Worm (Caenorhabditis elegans) whole organism, midembryonic: ENCODE data around the gene srz-78.

ENCODE experiments used
- T22C8.4 ChIP-seq: fragments of 200-800 bp; sonication (Bioruptor generic); IDR thresholded peaks from 2 replicates; pipeline ENCODE4 v1.3.6; 2022; ENCODE audit warnings: missing genetic modification characterization, missing compliant biosample characterization
- cog-1 ChIP-seq: sonication (generic microtip); optimal IDR thresholded peaks from 2 replicates; lab custom pipeline; 2016; ENCODE audit warnings: missing genetic modification characterization, missing compliant biosample characterization
- flt-1 ChIP-seq: fragments of 200-800 bp; sonication (Bioruptor generic); IDR thresholded peaks from 2 replicates; pipeline ENCODE4 v1.3.6; 2022; ENCODE audit warnings: missing genetic modification characterization, missing compliant biosample characterization
- klf-2 ChIP-seq: fragments of 200-800 bp; sonication (Bioruptor generic); conservative IDR thresholded peaks from 2 replicates; pipeline ENCODE4 v1.3.6; 2022; ENCODE audit warnings: missing genetic modification reagents, missing genetic modification characterization, missing compliant biosample characterization
- med-1 ChIP-seq: sonication (generic microtip); optimal IDR thresholded peaks from 2 replicates; lab custom pipeline; 2017; ENCODE audit warnings: missing genetic modification characterization, mild to moderate bottlenecking, missing compliant biosample characterization, antibody characterized with exemption, missing genetic modification reagents; ENCODE audit not compliant: insufficient read depth
- ref-1 ChIP-seq: fragments of 200-800 bp; sonication (Bioruptor generic); conservative IDR thresholded peaks from 2 replicates; pipeline ENCODE4 v1.3.6; 2022; ENCODE audit warnings: missing genetic modification reagents, missing genetic modification characterization, missing compliant biosample characterization
- tab-1 ChIP-seq: fragments of 200-800 bp; sonication (Bioruptor generic); IDR thresholded peaks from 2 replicates; pipeline ENCODE4 v1.3.6; 2022; ENCODE audit warnings: missing genetic modification characterization, missing compliant biosample characterization
- ztf-23 ChIP-seq: fragments of 200-800 bp; sonication (Bioruptor generic); IDR thresholded peaks from 2 replicates; pipeline ENCODE4 v1.3.6; 2022; ENCODE audit warnings: missing genetic modification reagents, missing genetic modification characterization, missing compliant biosample characterization
- ztf-29 ChIP-seq: fragments of 200-800 bp; sonication (Bioruptor generic); IDR thresholded peaks from 2 replicates; pipeline ENCODE4 v1.3.6; 2022; ENCODE audit warnings: missing genetic modification reagents, missing genetic modification characterization, missing compliant biosample characterization

Gene srz-78

DNA sequence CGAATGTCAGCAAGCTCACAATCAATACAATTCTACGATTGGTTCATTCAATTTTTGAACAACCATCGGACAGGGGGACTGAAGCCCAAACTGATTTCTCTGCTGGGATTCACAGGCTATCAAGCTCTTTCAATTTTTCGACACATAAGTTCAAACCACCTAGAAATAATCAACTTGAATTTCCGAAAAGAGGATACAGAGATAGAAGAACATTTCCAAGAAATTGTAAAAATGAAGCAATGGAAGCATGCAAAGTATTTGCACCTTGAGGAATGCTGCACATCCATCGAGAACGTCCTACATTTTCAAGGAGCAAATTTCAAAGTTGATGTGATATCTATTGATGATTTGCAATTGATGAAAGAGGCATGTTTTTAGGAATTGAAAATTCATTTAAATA, 23.8 kb upstream of the srz-78 start:
- TF ChIP-seq ztf-23 (GFP tag; lab: Robert Waterston, UW) (no peak), cog-1 (no peak), T22C8.4 (GFP tag; lab: Robert Waterston, UW) (no peak), klf-2 (no peak), flt-1 (GFP tag; lab: Robert Waterston, UW) (no peak), ztf-29 (GFP tag; lab: Robert Waterston, UW) (no peak), ref-1 (no peak), tab-1 (no peak)

DNA sequence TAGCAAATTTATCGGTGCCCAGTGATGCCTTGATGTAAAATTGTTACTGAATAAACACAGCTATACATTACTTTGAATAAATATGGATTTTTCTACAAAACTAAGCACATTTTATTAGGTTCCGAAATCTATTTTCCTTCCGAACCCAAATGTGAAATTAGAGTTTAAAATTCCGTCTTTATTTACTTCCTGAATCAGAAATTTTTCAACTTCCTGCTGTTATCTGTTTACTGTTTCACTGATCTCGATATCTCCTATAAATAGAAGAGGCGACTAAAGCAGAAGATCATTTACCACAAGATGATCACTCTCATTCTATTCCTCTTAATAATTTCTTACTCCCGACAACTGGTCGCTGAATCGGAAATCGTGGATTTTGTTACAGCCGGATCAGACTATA, 21.8 kb upstream of the srz-78 start, which contains the start of gene F58E2.2:
F58E2.2 (plus strand) TSS at position 301 of the 400 bp plus-strand sequence.
- TF ChIP-seq ztf-23 (GFP tag; lab: Robert Waterston, UW) (no peak), cog-1 (no peak), med-1 (GFP tag; lab: Kevin White, UChicago) (no peak), ztf-29 (GFP tag; lab: Robert Waterston, UW) (no peak), tab-1 (no peak), klf-2 (no peak), T22C8.4 (GFP tag; lab: Robert Waterston, UW) (no peak), flt-1 (GFP tag; lab: Robert Waterston, UW) (no peak), ref-1 (no peak)

DNA sequence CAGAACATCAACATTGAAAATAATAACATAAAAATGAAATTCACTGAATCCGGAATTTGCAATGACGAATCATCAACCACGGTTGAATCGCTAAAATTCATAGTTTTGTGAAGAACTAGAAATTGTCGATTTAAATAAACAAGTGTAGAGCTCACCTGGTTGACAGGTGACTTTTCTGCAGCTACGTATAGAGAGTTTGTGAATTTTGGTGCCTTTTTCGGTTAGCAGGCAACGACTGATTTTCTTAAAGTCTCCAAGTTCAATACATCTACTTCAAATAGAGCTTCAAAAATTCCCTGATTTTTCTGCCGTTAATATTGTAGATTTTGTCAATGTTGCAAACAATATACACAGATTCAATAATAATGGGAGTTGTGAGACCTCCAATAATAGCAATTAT, 14.5 kb upstream of the srz-78 start, which contains the start of gene srz-69:
srz-69 (minus strand) TSS at position 101 of the 400 bp plus-strand sequence.
- TF ChIP-seq tab-1: no peak
- no peak for TF ChIP-seq ztf-29 (GFP tag; lab: Robert Waterston, UW)
- TF ChIP-seq T22C8.4 (GFP tag; lab: Robert Waterston, UW): no peak
- TF ChIP-seq ztf-23 (GFP tag; lab: Robert Waterston, UW): no peak
- TF ChIP-seq cog-1: no peak
- TF ChIP-seq ref-1: no peak
- no peak for TF ChIP-seq flt-1 (GFP tag; lab: Robert Waterston, UW)

ce11 chrIV:3478911-3479385, 12.6 kb upstream of the srz-78 start, which contains the start of the genes srz-70 and C09G12.5:
Gene srz-70, minus strand, starts transcription at chrIV:3479011.
Gene C09G12.5, plus strand, starts transcription at chrIV:3479335.
- TF ChIP-seq ztf-23 (GFP tag; lab: Robert Waterston, UW): no peak
- no peak for TF ChIP-seq klf-2
- TF ChIP-seq cog-1: no peak
- no peak for TF ChIP-seq tab-1
- no peak for TF ChIP-seq med-1 (GFP tag; lab: Kevin White, UChicago)
- no peak for TF ChIP-seq T22C8.4 (GFP tag; lab: Robert Waterston, UW)

- TF ChIP-seq cog-1: no peak
- TF ChIP-seq T22C8.4 (GFP tag; lab: Robert Waterston, UW): no peak
- no peak for TF ChIP-seq klf-2
- TF ChIP-seq tab-1: no peak
- TF ChIP-seq ztf-23 (GFP tag; lab: Robert Waterston, UW): no peak
Observed at ce11 chrIV:3481760-3482159, 9.8 kb upstream of the srz-78 start, which contains the start of gene srz-37. Gene srz-37, minus strand, starts transcription at chrIV:3481860.

- TF ChIP-seq flt-1 (GFP tag; lab: Robert Waterston, UW) (no peak), ztf-23 (GFP tag; lab: Robert Waterston, UW) (0 out of 2 replicates have a peak, but pooled peaks have one; percentile 24)
Observed at ce11 chrIV:3482195-3482959, 9.2 kb upstream of the srz-78 start, which contains the start of gene srz-82. Gene srz-82, plus strand, starts transcription at chrIV:3482895.

ce11 chrIV:3493310-3493709, 1.7 kb downstream of the srz-78 start, which contains the start of gene srz-79:
Gene srz-79, plus strand, starts transcription at chrIV:3493610.
- TF ChIP-seq tab-1 (no peak), T22C8.4 (GFP tag; lab: Robert Waterston, UW) (no peak), flt-1 (GFP tag; lab: Robert Waterston, UW) (no peak), ztf-23 (GFP tag; lab: Robert Waterston, UW) (no peak), klf-2 (no peak), ztf-29 (GFP tag; lab: Robert Waterston, UW) (no peak)

ce11 chrIV:3496358-3496757, 4.8 kb downstream of the srz-78 start, which contains the start of gene C09G12.17:
Gene C09G12.17, minus strand, starts transcription at chrIV:3496458.
- TF ChIP-seq klf-2: no peak

DNA sequence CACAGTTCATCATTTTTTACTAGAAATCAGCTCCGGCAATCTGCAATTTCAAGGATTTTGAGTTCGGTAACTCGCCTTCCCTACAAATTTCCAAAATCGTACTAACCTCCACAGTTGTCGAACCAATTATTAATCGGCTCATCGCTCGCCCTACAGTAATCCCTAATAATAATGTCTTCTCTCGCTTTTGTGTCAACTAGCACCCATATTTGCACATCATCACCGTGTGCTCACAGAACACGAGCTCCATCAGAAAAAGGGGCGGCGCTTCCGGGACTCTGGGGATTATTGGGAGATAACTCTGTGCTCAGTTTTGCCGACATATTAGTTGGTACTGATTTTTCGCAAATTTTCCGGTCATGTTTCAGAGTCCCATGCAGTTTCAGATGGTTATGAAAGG, 6.3 kb downstream of the srz-78 start, which contains the start of gene ceh-53:
ceh-53 (plus strand) TSS at position 301 of the 400 bp plus-strand sequence.
- TF ChIP-seq ref-1: no peak
- TF ChIP-seq flt-1 (GFP tag; lab: Robert Waterston, UW): no peak
- TF ChIP-seq tab-1: no peak
- no peak for TF ChIP-seq ztf-23 (GFP tag; lab: Robert Waterston, UW)
- TF ChIP-seq T22C8.4 (GFP tag; lab: Robert Waterston, UW): no peak

DNA sequence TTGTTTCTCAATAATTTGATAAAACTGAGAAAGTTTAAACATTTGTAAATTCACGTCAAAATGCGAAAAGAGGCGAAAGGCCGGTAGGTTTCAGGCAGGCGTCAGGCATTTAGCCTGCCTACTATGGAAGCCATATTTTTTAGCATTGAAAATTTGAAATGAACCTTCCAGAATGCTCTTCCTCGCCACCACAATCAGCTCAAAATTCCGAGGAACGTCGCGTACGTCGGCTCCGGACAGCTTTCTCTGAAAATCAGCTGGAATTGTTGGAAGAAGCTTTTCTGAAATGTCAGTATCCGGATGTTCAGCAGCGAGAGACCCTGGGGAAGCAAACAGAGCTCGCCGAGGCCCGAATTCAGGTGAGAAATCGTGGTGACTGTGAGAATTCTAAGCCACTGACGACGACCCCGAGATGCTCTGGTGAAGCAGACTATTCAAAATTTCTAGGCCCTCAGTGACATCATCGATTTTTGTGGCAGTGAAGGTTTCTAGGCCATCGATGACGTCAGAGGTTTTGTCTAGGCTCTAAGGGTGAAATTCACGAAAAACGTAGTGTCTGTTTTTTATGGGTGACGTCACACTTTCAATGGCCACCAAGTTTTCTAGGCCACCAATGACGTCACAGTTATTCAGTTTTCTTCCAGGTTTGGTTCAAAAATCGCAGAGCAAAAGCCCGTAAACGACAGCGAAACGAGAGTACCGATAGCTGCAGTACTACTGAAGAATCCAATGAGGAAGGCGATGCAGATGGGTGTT, 10.6 kb downstream of the srz-78 start:
- TF ChIP-seq ref-1 (no peak), tab-1 (no peak), med-1 (GFP tag; lab: Kevin White, UChicago) (no peak), flt-1 (GFP tag; lab: Robert Waterston, UW) (no peak), ztf-23 (GFP tag; lab: Robert Waterston, UW) (no peak)
